Fruit fly (Drosophila melanogaster) whole organism, pupa: ENCODE data around the gene MESR6.

Source experiments
- CG17806 ChIP-seq: fragments of 200-800 bp; sonication (Bioruptor generic); optimal IDR thresholded peaks from 2 replicates; lab custom pipeline; 2018; ENCODE audit warnings: missing biosample characterization, mild to moderate bottlenecking, missing genetic modification characterization, moderate library complexity
- CG8301 ChIP-seq: fragments of 200-800 bp; sonication (Bioruptor generic); optimal IDR thresholded peaks from 2 replicates; lab custom pipeline; 2018; ENCODE audit warnings: missing biosample characterization, mild to moderate bottlenecking, missing genetic modification characterization
- D1 ChIP-seq: fragments of 200-800 bp; sonication (Bioruptor generic); optimal IDR thresholded peaks from 2 replicates; lab custom pipeline; 2018; ENCODE audit warnings: missing biosample characterization, mild to moderate bottlenecking, missing genetic modification characterization, moderate library complexity
- Ets98B ChIP-seq: fragments of 200-800 bp; sonication (Bioruptor generic); IDR thresholded peaks from 2 replicates; pipeline ENCODE4 v1.3.6; 2022; ENCODE audit warnings: missing biosample characterization, missing genetic modification characterization

- TF ChIP-seq Ets98B (GFP tag; lab: Robert Waterston, UW) (no peak), CG8301 (tag; lab: Kevin White, UChicago) (no peak), D1 (tag; lab: Kevin White, UChicago) (no peak), CG17806 (tag; lab: Kevin White, UChicago) (no peak)
Observed at dm6 chr3L:19129565-19129964, 37.1 kb downstream of the MESR6 start, which contains the start of gene Spn75F.
